Worm (Caenorhabditis elegans) whole organism, L2 larva: ENCODE results near the gene tag-275.

Source experiments
- C34F6.9 ChIP-seq: fragments of 150-350 bp; optimal IDR thresholded peaks from 2 replicates; lab custom pipeline; 2014; ENCODE audit warnings: missing biosample characterization, missing genetic modification characterization
- F13H6.1 ChIP-seq: sonication (generic microtip); optimal IDR thresholded peaks from 2 replicates; lab custom pipeline; 2016; ENCODE audit warnings: missing genetic modification characterization, missing compliant biosample characterization
- R02D3.7 ChIP-seq: fragments of 150-350 bp; optimal IDR thresholded peaks from 2 replicates; lab custom pipeline; 2014; ENCODE audit warnings: missing biosample characterization, missing genetic modification characterization
- Y55F3AM.14 ChIP-seq: fragments of 200-800 bp; sonication (Bioruptor generic); optimal IDR thresholded peaks from 2 replicates; lab custom pipeline; 2018; ENCODE audit warnings: mild to moderate bottlenecking, missing genetic modification characterization, missing compliant biosample characterization
- ZK546.5 ChIP-seq: sonication (generic microtip); optimal IDR thresholded peaks from 2 replicates; lab custom pipeline; 2017; ENCODE audit warnings: missing biosample characterization, missing genetic modification characterization
- alr-1 ChIP-seq: fragments of 150-350 bp; optimal IDR thresholded peaks from 2 replicates; lab custom pipeline; 2014; ENCODE audit warnings: missing biosample characterization, missing genetic modification characterization
- aly-2 ChIP-seq: fragments of 150-350 bp; optimal IDR thresholded peaks from 2 replicates; lab custom pipeline; 2014; ENCODE audit warnings: missing biosample characterization, missing genetic modification characterization
- ama-1 ChIP-seq: fragments of 150-350 bp; optimal IDR thresholded peaks from 2 replicates; lab custom pipeline; 2018; ENCODE audit warnings: inconsistent platforms
- blmp-1 ChIP-seq: sonication (generic microtip); optimal IDR thresholded peaks from 2 replicates; lab custom pipeline; 2017; ENCODE audit warnings: missing genetic modification characterization, mild to moderate bottlenecking, missing compliant biosample characterization, antibody characterized with exemption, moderate library complexity; ENCODE audit not compliant: insufficient read depth
- ceh-82 ChIP-seq: fragments of 150-350 bp; optimal IDR thresholded peaks from 2 replicates; lab custom pipeline; 2014; ENCODE audit warnings: missing biosample characterization, missing genetic modification characterization
- crh-2 ChIP-seq: sonication (generic microtip); optimal IDR thresholded peaks from 2 replicates; lab custom pipeline; 2017; ENCODE audit warnings: missing biosample characterization, missing genetic modification characterization
- egl-27 ChIP-seq: sonication (generic microtip); optimal IDR thresholded peaks from 3 replicates; lab custom pipeline; 2017; ENCODE audit warnings: missing biosample characterization, missing genetic modification reagents, missing genetic modification characterization
- elt-1 ChIP-seq: fragments of 150-350 bp; optimal IDR thresholded peaks from 2 replicates; lab custom pipeline; 2014; ENCODE audit warnings: missing biosample characterization, missing genetic modification characterization
- elt-3 ChIP-seq: sonication (generic microtip); optimal IDR thresholded peaks from 2 replicates; lab custom pipeline; 2017; ENCODE audit warnings: missing biosample characterization, missing genetic modification characterization
- fos-1 ChIP-seq: fragments of 150-350 bp; optimal IDR thresholded peaks from 2 replicates; lab custom pipeline; 2014; ENCODE audit warnings: missing biosample characterization, missing genetic modification characterization
- gmeb-1 ChIP-seq: fragments of 150-350 bp; optimal IDR thresholded peaks from 2 replicates; lab custom pipeline; 2014; ENCODE audit warnings: missing biosample characterization, missing genetic modification characterization
- lin-13 ChIP-seq: fragments of 150-350 bp; optimal IDR thresholded peaks from 2 replicates; lab custom pipeline; 2014; ENCODE audit warnings: missing biosample characterization, missing genetic modification reagents, missing genetic modification characterization
- lin-39 ChIP-seq: fragments of 150-350 bp; optimal IDR thresholded peaks from 2 replicates; lab custom pipeline; 2014; ENCODE audit warnings: missing biosample characterization, missing genetic modification reagents, missing genetic modification characterization
- lsy-2 ChIP-seq, 2 experiments: fragments of 150-350 bp in 1 of 2; sonication (generic microtip) in 1 of 2; optimal IDR thresholded peaks; 2 replicates each; lab custom pipeline; 2014 to 2017; ENCODE audit warnings: missing biosample characterization in 2 of 2, missing genetic modification characterization in 2 of 2
- mbf-1 ChIP-seq: sonication (generic microtip); optimal IDR thresholded peaks from 2 replicates; lab custom pipeline; 2017; ENCODE audit warnings: missing biosample characterization, missing genetic modification characterization
- nhr-10 ChIP-seq: sonication (generic microtip); optimal IDR thresholded peaks from 2 replicates; lab custom pipeline; 2017; ENCODE audit warnings: missing biosample characterization, missing genetic modification characterization
- nhr-11 ChIP-seq: fragments of 150-350 bp; optimal IDR thresholded peaks from 2 replicates; lab custom pipeline; 2014; ENCODE audit warnings: missing biosample characterization, missing genetic modification characterization
- nhr-25 ChIP-seq: fragments of 150-350 bp; sonication (generic microtip); optimal IDR thresholded peaks from 3 replicates; lab custom pipeline; 2014; ENCODE audit warnings: missing biosample characterization, missing genetic modification characterization
- nhr-77 ChIP-seq: fragments of 150-350 bp; optimal IDR thresholded peaks from 2 replicates; lab custom pipeline; 2014; ENCODE audit warnings: missing biosample characterization, missing genetic modification characterization
- peb-1 ChIP-seq: fragments of 150-350 bp; optimal IDR thresholded peaks from 2 replicates; lab custom pipeline; 2014; ENCODE audit warnings: missing biosample characterization, missing genetic modification characterization
- sem-4 ChIP-seq: fragments of 150-350 bp; optimal IDR thresholded peaks from 2 replicates; lab custom pipeline; 2014; ENCODE audit warnings: missing biosample characterization, missing genetic modification reagents, missing genetic modification characterization
- sma-3 ChIP-seq: sonication (generic microtip); optimal IDR thresholded peaks from 2 replicates; lab custom pipeline; 2016; ENCODE audit warnings: missing genetic modification reagents, missing genetic modification characterization, missing compliant biosample characterization
- sma-9 ChIP-seq, 2 experiments: fragments of 150-350 bp in 1 of 2; sonication (generic microtip) in 1 of 2; optimal IDR thresholded peaks; 2 replicates each; lab custom pipeline; 2014 to 2016; ENCODE audit warnings: missing genetic modification characterization in 2 of 2, mild to moderate bottlenecking in 1 of 2, missing biosample characterization in 1 of 2, missing compliant biosample characterization in 1 of 2, missing genetic modification reagents in 1 of 2, moderate library complexity in 1 of 2
- snpc-4 ChIP-seq: fragments of 150-350 bp; optimal IDR thresholded peaks from 2 replicates; lab custom pipeline; 2014; ENCODE audit warnings: missing biosample characterization, missing genetic modification characterization
- unc-39 ChIP-seq: fragments of 150-350 bp; optimal IDR thresholded peaks from 2 replicates; lab custom pipeline; 2014; ENCODE audit warnings: missing biosample characterization, missing genetic modification characterization
- unc-55 ChIP-seq: fragments of 150-350 bp; sonication (generic microtip); optimal IDR thresholded peaks from 3 replicates; lab custom pipeline; 2014; ENCODE audit warnings: missing biosample characterization, missing genetic modification reagents, missing genetic modification characterization
- ztf-1 ChIP-seq: fragments of 200-800 bp; sonication (Bioruptor generic); conservative IDR thresholded peaks from 2 replicates; pipeline ENCODE4 v1.3.6; 2022; ENCODE audit warnings: missing genetic modification characterization, missing compliant biosample characterization
- ztf-11 ChIP-seq: sonication (generic microtip); optimal IDR thresholded peaks from 2 replicates; lab custom pipeline; 2017; ENCODE audit warnings: missing biosample characterization, missing genetic modification characterization

tag-275 gene

DNA sequence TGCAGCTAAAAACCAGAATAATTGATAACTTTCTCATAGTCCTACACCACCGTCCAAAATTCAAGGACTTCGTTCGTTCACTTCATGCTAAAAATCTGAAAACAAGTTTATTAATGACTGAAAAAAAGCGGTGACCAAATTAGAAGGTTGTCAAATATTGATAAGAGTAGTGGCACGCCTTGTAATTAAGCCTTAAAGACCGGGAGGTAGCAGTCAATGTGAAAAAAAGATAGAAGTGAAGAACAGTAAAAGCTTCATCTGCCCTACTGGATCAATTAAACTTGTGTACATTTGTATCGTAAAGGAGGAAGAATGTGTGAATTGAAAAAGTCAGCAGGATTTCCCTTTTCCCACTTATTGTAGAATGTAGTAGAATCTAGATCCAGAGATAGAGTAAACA lies at the start of gene tag-275:
TSS of gene tag-275 (minus strand) at position 101 of the 400 bp plus-strand sequence.
- no peak for TF ChIP-seq elt-3
- TF ChIP-seq alr-1 (tag; lab: Kevin White, UChicago) = no peak
- no peak for TF ChIP-seq lin-39
- TF ChIP-seq egl-27 (tag; lab: Kevin White, UChicago) = no peak
- TF ChIP-seq Y55F3AM.14 (GFP tag; lab: Kevin White, UChicago) = no peak
- TF ChIP-seq sem-4 = no peak
- TF ChIP-seq blmp-1 (tag; lab: Kevin White, UChicago) = no peak
- no peak for TF ChIP-seq F13H6.1 (tag; lab: Kevin White, UChicago)
- TF ChIP-seq nhr-10 (tag; lab: Kevin White, UChicago) = no peak
- TF ChIP-seq elt-1 = no peak
- TF ChIP-seq lsy-2 (tag; optimal IDR thresholded peaks at IDR 0.05; lab: Kevin White, UChicago) = no peak
- no peak for TF ChIP-seq aly-2 (tag; lab: Kevin White, UChicago)
- TF ChIP-seq R02D3.7 (tag; lab: Kevin White, UChicago) = no peak
- no peak for TF ChIP-seq ztf-11
- TF ChIP-seq ama-1 (lab: Kevin White, UChicago) = no peak

ce11 chrX:6196627-6197026 lies 46.3 kb upstream of the tag-275 start, which contains the start of gene daf-9:
Gene daf-9, plus strand, starts transcription at chrX:6196927.
- TF ChIP-seq ceh-82 (no peak), mbf-1 (tag; lab: Kevin White, UChicago) (no peak), ztf-1 (no peak), lin-13 (GFP tag; lab: Kevin White, UChicago) (no peak), egl-27 (tag; lab: Kevin White, UChicago) (no peak)

DNA sequence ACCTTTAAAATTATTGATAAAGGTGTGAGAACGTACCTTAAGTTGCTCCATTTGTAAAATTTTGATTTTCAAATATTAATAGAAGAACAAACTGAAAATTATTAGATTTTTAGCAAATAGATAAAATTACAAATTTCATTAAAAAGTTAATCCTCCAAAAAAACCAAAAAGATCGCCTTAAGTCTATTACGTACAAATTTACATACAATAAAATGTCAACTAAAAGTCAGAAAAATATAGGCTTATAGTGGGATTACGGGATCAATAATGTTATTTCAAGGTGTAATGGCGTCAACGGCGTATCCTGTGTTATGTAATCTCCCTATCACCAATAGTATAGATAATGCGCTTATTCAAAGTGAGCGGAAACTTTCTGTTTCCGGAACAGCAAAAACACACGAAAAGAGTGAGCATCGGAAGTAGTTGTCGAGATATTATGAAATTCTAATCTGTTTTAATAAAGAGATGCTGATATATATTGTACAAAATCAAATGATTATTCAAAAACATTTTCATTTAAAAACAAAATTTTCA lies 43.9 kb upstream of the tag-275 start, which contains the start of gene ceh-54:
TSS of gene ceh-54 (minus strand) at position 51 of the 534 bp plus-strand sequence.
- TF ChIP-seq sma-9 (GFP tag; optimal IDR thresholded peaks at IDR 0.05; lab: Kevin White, UChicago) (peak; percentile 3), sma-9 (tag; optimal IDR thresholded peaks at IDR 0.05; lab: Kevin White, UChicago) (no peak), ZK546.5 (tag; lab: Kevin White, UChicago) (no peak)

ce11 chrX:6189955-6190354 lies 39.6 kb upstream of the tag-275 start, which contains the start of gene T13C5.9:
Gene T13C5.9, plus strand, starts transcription at chrX:6190255.
- TF ChIP-seq unc-39 (tag; lab: Kevin White, UChicago) = no peak
- no peak for TF ChIP-seq sma-3 (GFP tag; lab: Kevin White, UChicago)
- TF ChIP-seq nhr-11 (tag; lab: Kevin White, UChicago) = no peak
- TF ChIP-seq crh-2 (tag; lab: Kevin White, UChicago) = no peak
- TF ChIP-seq nhr-77 = no peak
- no peak for TF ChIP-seq C34F6.9 (tag; lab: Kevin White, UChicago)
- TF ChIP-seq blmp-1 (tag; lab: Kevin White, UChicago) = no peak
- no peak for TF ChIP-seq F13H6.1 (tag; lab: Kevin White, UChicago)
- no peak for TF ChIP-seq fos-1
- no peak for TF ChIP-seq unc-55 (GFP tag; lab: Kevin White, UChicago)
- no peak for TF ChIP-seq aly-2 (tag; lab: Kevin White, UChicago)

DNA sequence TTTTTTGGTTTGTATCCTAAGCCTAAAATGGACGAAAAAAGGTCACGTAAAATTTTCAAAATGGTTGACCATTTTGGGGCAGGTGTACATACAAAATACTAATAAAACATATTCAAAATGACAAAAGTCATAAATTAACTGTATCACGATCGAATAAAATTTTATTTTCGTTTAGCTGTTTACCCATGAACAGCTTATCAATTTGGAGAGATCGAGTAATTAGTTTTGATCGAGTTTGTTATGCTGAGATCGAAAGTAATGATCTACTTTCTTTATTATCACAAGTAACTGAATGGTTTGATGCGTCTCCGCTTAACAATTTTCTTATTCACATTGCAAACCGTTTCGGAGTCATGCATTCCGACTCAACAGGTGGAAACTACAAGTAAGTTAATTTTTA lies 37.5 kb upstream of the tag-275 start, which contains the start of gene T13C5.10:
TSS of gene T13C5.10 (plus strand) at position 301 of the 400 bp plus-strand sequence.
- no peak for TF ChIP-seq unc-55 (GFP tag; lab: Kevin White, UChicago)
- no peak for TF ChIP-seq nhr-25 (tag; lab: Kevin White, UChicago)
- no peak for TF ChIP-seq peb-1 (tag; lab: Kevin White, UChicago)
- no peak for TF ChIP-seq gmeb-1 (tag; lab: Kevin White, UChicago)
- no peak for TF ChIP-seq fos-1
- TF ChIP-seq snpc-4 (tag; lab: Kevin White, UChicago) = no peak
- no peak for TF ChIP-seq ZK546.5 (tag; lab: Kevin White, UChicago)
- no peak for TF ChIP-seq ztf-1
- TF ChIP-seq aly-2 (tag; lab: Kevin White, UChicago) = no peak
